Worm (Caenorhabditis elegans) whole organism, L4/young adult: Measurements from ENCODE around the gene C30F2.5.

Source experiments
- W03F9.2 ChIP-seq: fragments of 150-350 bp; optimal IDR thresholded peaks from 2 replicates; lab custom pipeline; 2014; ENCODE audit warnings: missing biosample characterization, missing genetic modification characterization
- dao-5 ChIP-seq: sonication (generic microtip); optimal IDR thresholded peaks from 2 replicates; lab custom pipeline; 2016; ENCODE audit warnings: missing genotype, missing genetic modification characterization, moderate library complexity, missing compliant biosample characterization
- him-1 ChIP-seq: sonication (generic microtip); optimal IDR thresholded peaks from 2 replicates; lab custom pipeline; 2016; ENCODE audit warnings: missing genotype, missing genetic modification reagents, missing genetic modification characterization, missing compliant biosample characterization

C30F2.5 gene

ce11 chrX:16091166-16091565 is 3.3 kb upstream of the C30F2.5 start:
- no peak for TF ChIP-seq him-1 (tag; lab: Kevin White, UChicago)

- TF ChIP-seq W03F9.2 (tag; lab: Kevin White, UChicago): no peak
- TF ChIP-seq him-1 (tag; lab: Kevin White, UChicago): no peak
- TF ChIP-seq dao-5: no peak
Observed at ce11 chrX:16098104-16098638, 3.7 kb downstream of the C30F2.5 start.

ce11 chrX:16099251-16099650 is 4.8 kb downstream of the C30F2.5 start:
- no peak for TF ChIP-seq him-1 (tag; lab: Kevin White, UChicago)
- no peak for TF ChIP-seq dao-5
- TF ChIP-seq W03F9.2 (tag; lab: Kevin White, UChicago): no peak

ce11 chrX:16103396-16103795 is 8.9 kb downstream of the C30F2.5 start, which contains the start of gene ZK1073.2:
ZK1073.2 (plus strand) TSS chrX:16103696.
- no peak for TF ChIP-seq dao-5
- TF ChIP-seq him-1 (tag; lab: Kevin White, UChicago): no peak
- TF ChIP-seq W03F9.2 (tag; lab: Kevin White, UChicago): no peak

- TF ChIP-seq dao-5 (no peak), W03F9.2 (tag; lab: Kevin White, UChicago) (no peak), him-1 (tag; lab: Kevin White, UChicago) (no peak)
Observed at ce11 chrX:16105863-16106262, 11.4 kb downstream of the C30F2.5 start.

- TF ChIP-seq him-1 (tag; lab: Kevin White, UChicago) (no peak), dao-5 (no peak), W03F9.2 (tag; lab: Kevin White, UChicago) (no peak)
Observed at ce11 chrX:16112923-16113322, 18.5 kb downstream of the C30F2.5 start.

ce11 chrX:16113996-16114395 is 19.5 kb downstream of the C30F2.5 start:
- no peak for TF ChIP-seq W03F9.2 (tag; lab: Kevin White, UChicago)
- TF ChIP-seq dao-5: no peak
- no peak for TF ChIP-seq him-1 (tag; lab: Kevin White, UChicago)

ce11 chrX:16116279-16116678 is 21.8 kb downstream of the C30F2.5 start:
- TF ChIP-seq him-1 (tag; lab: Kevin White, UChicago) (no peak), W03F9.2 (tag; lab: Kevin White, UChicago) (no peak), dao-5 (no peak)

ce11 chrX:16117176-16117575 is 22.7 kb downstream of the C30F2.5 start:
- TF ChIP-seq him-1 (tag; lab: Kevin White, UChicago): no peak
- no peak for TF ChIP-seq W03F9.2 (tag; lab: Kevin White, UChicago)
- TF ChIP-seq dao-5: no peak

- no peak for TF ChIP-seq dao-5
- no peak for TF ChIP-seq him-1 (tag; lab: Kevin White, UChicago)
- no peak for TF ChIP-seq W03F9.2 (tag; lab: Kevin White, UChicago)
Observed at ce11 chrX:16117618-16118017, 23.1 kb downstream of the C30F2.5 start.

ce11 chrX:16122628-16123027 is 28.2 kb downstream of the C30F2.5 start:
- no peak for TF ChIP-seq dao-5

ce11 chrX:16124290-16124689 is 29.8 kb downstream of the C30F2.5 start:
- TF ChIP-seq W03F9.2 (tag; lab: Kevin White, UChicago) (no peak), dao-5 (no peak), him-1 (tag; lab: Kevin White, UChicago) (no peak)

ce11 chrX:16124794-16125193 is 30.3 kb downstream of the C30F2.5 start:
- TF ChIP-seq W03F9.2 (tag; lab: Kevin White, UChicago): no peak
- no peak for TF ChIP-seq him-1 (tag; lab: Kevin White, UChicago)
- no peak for TF ChIP-seq dao-5

ce11 chrX:16128794-16129193 is 34.3 kb downstream of the C30F2.5 start, which contains the start of gene ZK1073.1:
ZK1073.1 (minus strand) TSS chrX:16128865.
- no peak for TF ChIP-seq him-1 (tag; lab: Kevin White, UChicago)
- TF ChIP-seq dao-5: no peak
- no peak for TF ChIP-seq W03F9.2 (tag; lab: Kevin White, UChicago)

ce11 chrX:16130213-16130612 is 35.7 kb downstream of the C30F2.5 start:
- TF ChIP-seq dao-5 (no peak), W03F9.2 (tag; lab: Kevin White, UChicago) (no peak), him-1 (tag; lab: Kevin White, UChicago) (no peak)
